Worm (Caenorhabditis elegans) whole organism, young adult: Measurements from ENCODE around the gene sdz-26.

ENCODE experiments used
- B0336.3 ChIP-seq: fragments of 200-800 bp; sonication (Bioruptor generic); IDR thresholded peaks from 2 replicates; pipeline ENCODE4 v1.3.6; 2022; ENCODE audit warnings: missing genetic modification characterization, missing compliant biosample characterization
- D2030.7 ChIP-seq: fragments of 200-800 bp; sonication (Bioruptor generic); IDR thresholded peaks from 2 replicates; pipeline ENCODE4 v1.3.6; 2022; ENCODE audit warnings: missing genetic modification reagents, missing genetic modification characterization, missing compliant biosample characterization
- F10E7.11 ChIP-seq: sonication (generic microtip); optimal IDR thresholded peaks from 2 replicates; lab custom pipeline; 2017; ENCODE audit warnings: mild to moderate bottlenecking, missing genetic modification characterization, moderate library complexity, missing compliant biosample characterization
- F23B12.7 ChIP-seq: sonication (generic microtip); optimal IDR thresholded peaks from 2 replicates; lab custom pipeline; 2017; ENCODE audit warnings: missing genetic modification characterization, mild to moderate bottlenecking, missing compliant biosample characterization, antibody characterized with exemption, moderate library complexity; ENCODE audit not compliant: insufficient read depth
- F49E8.2 ChIP-seq: sonication (generic microtip); optimal IDR thresholded peaks from 3 replicates; lab custom pipeline; 2017; ENCODE audit warnings: missing genetic modification characterization, mild to moderate bottlenecking, missing compliant biosample characterization, antibody characterized with exemption, moderate library complexity; ENCODE audit not compliant: insufficient read depth
- Y53F4B.3 ChIP-seq: fragments of 200-800 bp; sonication (Bioruptor generic); IDR thresholded peaks from 2 replicates; pipeline ENCODE4 v1.3.6; 2022; ENCODE audit warnings: missing genetic modification reagents, missing genetic modification characterization, missing compliant biosample characterization
- Y53G8AR.9 ChIP-seq: fragments of 200-800 bp; sonication (Bioruptor generic); conservative IDR thresholded peaks from 2 replicates; pipeline ENCODE4 v1.3.6; 2022; ENCODE audit warnings: missing genetic modification reagents, missing genetic modification characterization, missing compliant biosample characterization
- Y67H2A.10 ChIP-seq: fragments of 200-800 bp; sonication (Bioruptor generic); conservative IDR thresholded peaks from 2 replicates; pipeline ENCODE4 v1.3.6; 2022; ENCODE audit warnings: missing genetic modification reagents, missing genetic modification characterization, missing compliant biosample characterization
- akir-1 ChIP-seq: fragments of 200-800 bp; sonication (Bioruptor generic); optimal IDR thresholded peaks from 2 replicates; lab custom pipeline; 2018; ENCODE audit warnings: mild to moderate bottlenecking, missing genetic modification characterization, moderate library complexity, missing compliant biosample characterization
- attf-5 ChIP-seq: fragments of 200-800 bp; sonication (Bioruptor generic); optimal IDR thresholded peaks from 2 replicates; lab custom pipeline; 2018; ENCODE audit warnings: mild to moderate bottlenecking, missing genetic modification characterization, missing compliant biosample characterization
- ccch-3 ChIP-seq: fragments of 200-800 bp; sonication (Bioruptor generic); optimal IDR thresholded peaks from 2 replicates; lab custom pipeline; 2018; ENCODE audit warnings: mild to moderate bottlenecking, missing genetic modification characterization, missing compliant biosample characterization
- cebp-1 ChIP-seq, 2 experiments: fragments of 200-800 bp in 1 of 2; sonication (Bioruptor generic) in 1 of 2; sonication (generic microtip) in 1 of 2; IDR thresholded peaks in 1 of 2; optimal IDR thresholded peaks in 1 of 2; 2 replicates each; pipeline versions ENCODE4 v1.3.6 to Lab custom; 2017 to 2022; ENCODE audit warnings: missing compliant biosample characterization in 2 of 2, missing genetic modification characterization in 2 of 2, mild to moderate bottlenecking in 1 of 2, missing genetic modification reagents in 1 of 2, moderate library complexity in 1 of 2
- chd-7 ChIP-seq: sonication (generic microtip); optimal IDR thresholded peaks from 2 replicates; lab custom pipeline; 2016; ENCODE audit warnings: mild to moderate bottlenecking, missing genetic modification characterization, moderate library complexity, missing compliant biosample characterization
- efl-1 ChIP-seq: fragments of 150-350 bp; optimal IDR thresholded peaks from 2 replicates; lab custom pipeline; 2014; ENCODE audit warnings: missing biosample characterization, missing genetic modification reagents, missing genetic modification characterization
- egl-18 ChIP-seq: fragments of 200-800 bp; sonication (Bioruptor generic); IDR thresholded peaks from 2 replicates; pipeline ENCODE4 v1.3.6; 2022; ENCODE audit warnings: missing genetic modification reagents, missing genetic modification characterization, missing compliant biosample characterization
- egrh-3 ChIP-seq: fragments of 200-800 bp; sonication (Bioruptor generic); IDR thresholded peaks from 2 replicates; pipeline ENCODE4 v1.3.6; 2022; ENCODE audit warnings: missing genetic modification reagents, missing genetic modification characterization, missing compliant biosample characterization
- ekl-4 ChIP-seq: fragments of 200-800 bp; sonication (Bioruptor generic); IDR thresholded peaks from 2 replicates; pipeline ENCODE4 v1.3.6; 2022; ENCODE audit warnings: missing genetic modification reagents, missing genetic modification characterization, missing compliant biosample characterization
- hlh-26 ChIP-seq: fragments of 200-800 bp; sonication (Bioruptor generic); conservative IDR thresholded peaks from 2 replicates; pipeline ENCODE4 v1.3.6; 2022; ENCODE audit warnings: missing genetic modification reagents, missing genetic modification characterization, missing compliant biosample characterization
- hmg-1.2 ChIP-seq: fragments of 200-800 bp; sonication (Bioruptor generic); IDR thresholded peaks from 2 replicates; pipeline ENCODE4 v1.3.6; 2022; ENCODE audit warnings: missing genetic modification reagents, missing genetic modification characterization, missing compliant biosample characterization
- hsf-1 ChIP-seq: fragments of 200-800 bp; sonication (Bioruptor generic); IDR thresholded peaks from 2 replicates; pipeline ENCODE4 v1.3.6; 2022; ENCODE audit warnings: missing genetic modification reagents, missing genetic modification characterization, missing compliant biosample characterization
- let-526 ChIP-seq: fragments of 200-800 bp; sonication (Bioruptor generic); IDR thresholded peaks from 2 replicates; pipeline ENCODE4 v1.3.6; 2022; ENCODE audit warnings: missing genetic modification reagents, missing genetic modification characterization, missing compliant biosample characterization
- let-607 ChIP-seq, 2 experiments: fragments of 200-800 bp in 1 of 2; sonication (Bioruptor generic) in 1 of 2; sonication (generic microtip) in 1 of 2; optimal IDR thresholded peaks; 2 replicates each; lab custom pipeline; 2016 to 2018; ENCODE audit warnings: mild to moderate bottlenecking in 2 of 2, missing compliant biosample characterization in 2 of 2, missing genetic modification characterization in 2 of 2, moderate library complexity in 2 of 2, missing genotype in 1 of 2
- lin-26 ChIP-seq: fragments of 200-800 bp; sonication (Bioruptor generic); IDR thresholded peaks from 2 replicates; pipeline ENCODE4 v1.3.6; 2022; ENCODE audit warnings: missing genetic modification reagents, missing genetic modification characterization, missing compliant biosample characterization
- lin-35 ChIP-seq, 3 experiments: fragments of 150-350 bp in 2 of 3; sonication (generic microtip) in 1 of 3; optimal IDR thresholded peaks; 2 replicates each; lab custom pipeline; 2014 to 2018; ENCODE audit warnings: missing biosample characterization in 3 of 3, missing genetic modification characterization in 3 of 3, missing genetic modification reagents in 3 of 3
- lin-54 ChIP-seq: fragments of 200-800 bp; sonication (Bioruptor generic); optimal IDR thresholded peaks from 2 replicates; lab custom pipeline; 2018; ENCODE audit warnings: mild to moderate bottlenecking, missing genetic modification characterization, missing compliant biosample characterization
- lir-1 ChIP-seq: fragments of 200-800 bp; sonication (Bioruptor generic); conservative IDR thresholded peaks from 2 replicates; pipeline ENCODE4 v1.3.6; 2022; ENCODE audit warnings: missing genetic modification reagents, missing genetic modification characterization, missing compliant biosample characterization
- lsl-1 ChIP-seq: fragments of 200-800 bp; sonication (Bioruptor generic); optimal IDR thresholded peaks from 2 replicates; lab custom pipeline; 2018; ENCODE audit warnings: mild to moderate bottlenecking, missing genetic modification characterization, moderate library complexity, missing compliant biosample characterization
- madf-6 ChIP-seq: fragments of 200-800 bp; sonication (Bioruptor generic); IDR thresholded peaks from 2 replicates; pipeline ENCODE4 v1.3.6; 2022; ENCODE audit warnings: missing genetic modification reagents, missing genetic modification characterization, missing compliant biosample characterization
- madf-8 ChIP-seq: fragments of 200-800 bp; sonication (Bioruptor generic); conservative IDR thresholded peaks from 2 replicates; pipeline ENCODE4 v1.3.6; 2022; ENCODE audit warnings: missing genetic modification reagents, missing genetic modification characterization, missing compliant biosample characterization
- mcd-1 ChIP-seq: fragments of 200-800 bp; sonication (Bioruptor generic); IDR thresholded peaks from 2 replicates; pipeline ENCODE4 v1.3.6; 2022; ENCODE audit warnings: missing genetic modification reagents, missing genetic modification characterization, missing compliant biosample characterization
- mxl-1 ChIP-seq: sonication (generic microtip); optimal IDR thresholded peaks from 2 replicates; lab custom pipeline; 2016; ENCODE audit warnings: missing genetic modification characterization, missing compliant biosample characterization
- nfya-1 ChIP-seq: sonication (generic microtip); optimal IDR thresholded peaks from 2 replicates; lab custom pipeline; 2017; ENCODE audit warnings: antibody characterized with exemption, missing compliant biosample characterization, missing genetic modification characterization, borderline replicate concordance; ENCODE audit not compliant: insufficient read depth
- nfyb-1 ChIP-seq: fragments of 200-800 bp; sonication (Bioruptor generic); IDR thresholded peaks from 2 replicates; pipeline ENCODE4 v1.3.6; 2022; ENCODE audit warnings: missing genetic modification reagents, missing genetic modification characterization, missing compliant biosample characterization
- nhr-179 ChIP-seq: sonication (generic microtip); optimal IDR thresholded peaks from 2 replicates; lab custom pipeline; 2016; ENCODE audit warnings: mild to moderate bottlenecking, missing genetic modification characterization, missing compliant biosample characterization
- rec-8 ChIP-seq, 2 experiments: sonication (generic microtip); optimal IDR thresholded peaks; 2 replicates each; lab custom pipeline; 2016; ENCODE audit warnings: mild to moderate bottlenecking in 2 of 2, missing genetic modification characterization in 2 of 2, missing genetic modification reagents in 2 of 2, missing genotype in 2 of 2, missing biosample characterization in 1 of 2, missing compliant biosample characterization in 1 of 2, moderate library complexity in 1 of 2
- repo-1 ChIP-seq: sonication (generic microtip); optimal IDR thresholded peaks from 2 replicates; lab custom pipeline; 2017; ENCODE audit warnings: mild to moderate bottlenecking, missing genetic modification characterization, missing compliant biosample characterization
- snpc-1.1 ChIP-seq: sonication (generic microtip); optimal IDR thresholded peaks from 2 replicates; lab custom pipeline; 2017; ENCODE audit warnings: missing genetic modification characterization, mild to moderate bottlenecking, missing compliant biosample characterization, antibody characterized with exemption, moderate library complexity, missing genotype, missing genetic modification reagents; ENCODE audit not compliant: insufficient read depth
- unc-130 ChIP-seq: sonication (generic microtip); optimal IDR thresholded peaks from 2 replicates; lab custom pipeline; 2016; ENCODE audit warnings: missing genetic modification reagents, missing genetic modification characterization, missing compliant biosample characterization
- xnd-1 ChIP-seq: sonication (generic microtip); optimal IDR thresholded peaks from 2 replicates; lab custom pipeline; 2016; ENCODE audit warnings: missing genotype, missing genetic modification reagents, missing genetic modification characterization, missing compliant biosample characterization
- zfh-2 ChIP-seq: fragments of 200-800 bp; sonication (Bioruptor generic); conservative IDR thresholded peaks from 2 replicates; pipeline ENCODE4 v1.3.6; 2022; ENCODE audit warnings: missing genetic modification reagents, missing genetic modification characterization, missing compliant biosample characterization
- ztf-28 ChIP-seq: fragments of 200-800 bp; sonication (Bioruptor generic); IDR thresholded peaks from 2 replicates; pipeline ENCODE4 v1.3.6; 2022; ENCODE audit warnings: missing genetic modification reagents, missing genetic modification characterization, missing compliant biosample characterization
- ztf-3 ChIP-seq: fragments of 200-800 bp; sonication (Bioruptor generic); optimal IDR thresholded peaks from 2 replicates; lab custom pipeline; 2018; ENCODE audit warnings: mild to moderate bottlenecking, missing genetic modification characterization, missing compliant biosample characterization
- ztf-6 ChIP-seq: fragments of 200-800 bp; sonication (Bioruptor generic); IDR thresholded peaks from 2 replicates; pipeline ENCODE4 v1.3.6; 2022; ENCODE audit warnings: missing genetic modification reagents, missing genetic modification characterization, missing compliant biosample characterization

The sdz-26 gene

ce11 chrII:14377796-14378195 lies 3.8 kb upstream of the sdz-26 start, which contains the start of gene acr-20:
Gene acr-20 (minus strand): TSS chrII:14377896.
- TF ChIP-seq nfyb-1 (GFP tag; lab: Robert Waterston, UW): no peak
- TF ChIP-seq lir-1: no peak
- no peak for TF ChIP-seq lin-54
- TF ChIP-seq repo-1 (tag; lab: Kevin White, UChicago): no peak
- TF ChIP-seq D2030.7: no peak
- TF ChIP-seq madf-8 (GFP tag; lab: Robert Waterston, UW): no peak
- no peak for TF ChIP-seq snpc-1.1 (tag; lab: Kevin White, UChicago)
- TF ChIP-seq cebp-1 (GFP tag; IDR thresholded peaks at IDR 0.05; lab: Robert Waterston, UW): no peak
- TF ChIP-seq cebp-1 (tag; optimal IDR thresholded peaks at IDR 0.05; lab: Kevin White, UChicago): no peak
- no peak for TF ChIP-seq lin-26
- TF ChIP-seq chd-7 (tag; lab: Kevin White, UChicago): no peak
- no peak for TF ChIP-seq hlh-26 (GFP tag; lab: Robert Waterston, UW)
- no peak for TF ChIP-seq unc-130
- TF ChIP-seq ztf-6 (GFP tag; lab: Robert Waterston, UW): no peak
- TF ChIP-seq egl-18 (GFP tag; lab: Robert Waterston, UW): no peak
- no peak for TF ChIP-seq hmg-1.2 (GFP tag; lab: Robert Waterston, UW)
- no peak for TF ChIP-seq ztf-3 (GFP tag; lab: Kevin White, UChicago)
- TF ChIP-seq rec-8 (tag; optimal IDR thresholded peaks at IDR 0.05; lab: Kevin White, UChicago): no peak
- TF ChIP-seq egrh-3 (GFP tag; lab: Robert Waterston, UW): no peak
- TF ChIP-seq, all 124 proteins: peak for 0

ce11 chrII:14380778-14381177 lies 772 bp upstream of the sdz-26 start:
- no peak for TF ChIP-seq let-607 (tag; optimal IDR thresholded peaks at IDR 0.05; lab: Kevin White, UChicago)
- no peak for TF ChIP-seq zfh-2
- TF ChIP-seq mcd-1 (GFP tag; lab: Robert Waterston, UW): no peak
- TF ChIP-seq nfya-1 (tag; lab: Kevin White, UChicago): no peak
- no peak for TF ChIP-seq let-526
- TF ChIP-seq mxl-1 (tag; lab: Kevin White, UChicago): no peak
- TF ChIP-seq efl-1 (GFP tag; lab: Kevin White, UChicago): no peak
- TF ChIP-seq hsf-1 (GFP tag; lab: Robert Waterston, UW): no peak
- no peak for TF ChIP-seq ztf-3 (GFP tag; lab: Kevin White, UChicago)
- no peak for TF ChIP-seq F10E7.11 (tag; lab: Kevin White, UChicago)
- no peak for TF ChIP-seq F49E8.2 (tag; lab: Kevin White, UChicago)
- TF ChIP-seq egl-18 (GFP tag; lab: Robert Waterston, UW): no peak

- TF ChIP-seq ekl-4 (GFP tag; lab: Robert Waterston, UW) (peak; percentile 36; the same call in 1 of the 2 replicates), lin-35 (GFP tag; optimal IDR thresholded peaks at IDR 0.05; lab: Kevin White, UChicago) (peak; percentile 71 to 94 (median 75)), F23B12.7 (tag; lab: Kevin White, UChicago) (peak; percentile 54), Y53F4B.3 (GFP tag; lab: Robert Waterston, UW) (no peak), akir-1 (no peak), nhr-179 (no peak), hmg-1.2 (GFP tag; lab: Robert Waterston, UW) (0 out of 2 replicates have a peak, but pooled peaks have one; percentile 34), ccch-3 (no peak), Y53G8AR.9 (GFP tag; lab: Robert Waterston, UW) (0 out of 2 replicates have a peak, but pooled peaks have one; percentile 15), Y67H2A.10 (no peak), lir-1 (0 out of 2 replicates have a peak, but pooled peaks have one; percentile 29), madf-6 (peak; percentile 77), nfyb-1 (GFP tag; lab: Robert Waterston, UW) (no peak), let-526 (no peak), ztf-28 (GFP tag; lab: Robert Waterston, UW) (peak; percentile 46; the same call in 1 of the 2 replicates), attf-5 (GFP tag; lab: Kevin White, UChicago) (peak; percentile 52), B0336.3 (GFP tag; lab: Robert Waterston, UW) (no peak), lsl-1 (GFP tag; lab: Kevin White, UChicago) (peak; percentile 64), efl-1 (GFP tag; lab: Kevin White, UChicago) (peak; percentile 95), xnd-1 (tag; lab: Kevin White, UChicago) (peak; percentile 31)
These were observed 2.1 kb downstream of the sdz-26 start, which contains the start of gene mes-2 for ce11 chrII:14383644-14384043. Gene mes-2 (plus strand): TSS chrII:14383973.
